Worm (Caenorhabditis elegans): Measurements from ENCODE around the gene lido-12.

- TF ChIP-seq ama-1 (optimal IDR thresholded peaks at IDR 0.05) (no peak), hmbx-1 (tag; optimal IDR thresholded peaks at IDR 0.05) (no peak), pes-1 (GFP tag; IDR thresholded peaks at IDR 0.05) (no peak), ets-7 (tag; optimal IDR thresholded peaks at IDR 0.05) (no peak), ceh-13 (GFP tag; optimal IDR thresholded peaks at IDR 0.05) (no peak), flt-1 (GFP tag; IDR thresholded peaks at IDR 0.05) (no peak), sea-1 (GFP tag; conservative IDR thresholded peaks at IDR 0.05) (no peak), aly-1 (tag; optimal IDR thresholded peaks at IDR 0.05) (no peak), hnd-1 (tag; optimal IDR thresholded peaks at IDR 0.05) (no peak), B0310.2 (tag; optimal IDR thresholded peaks at IDR 0.05) (no peak), hmg-4 (GFP tag; optimal IDR thresholded peaks at IDR 0.05) (no peak)
Observed at ce11 chrII:3045422-3045821, 39.8 kb downstream of the lido-12 start.
